Fruit fly (Drosophila melanogaster) whole organism, embryonic: ENCODE measurements around the gene Fas2.

Experiments used
- CG11093 ChIP-seq: fragments of 200-800 bp; sonication (Bioruptor generic); IDR thresholded peaks from 3 replicates; pipeline ENCODE4 v1.3.6; 2022; ENCODE audit warnings: missing biosample characterization, missing genetic modification characterization
- CG12659 ChIP-seq: fragments of 200-800 bp; sonication (Bioruptor generic); optimal IDR thresholded peaks from 3 replicates; lab custom pipeline; 2017; ENCODE audit warnings: mild to moderate bottlenecking, missing biosample characterization, missing genetic modification reagents, missing genetic modification characterization
- CG12744 ChIP-seq: fragments of 200-800 bp; sonication (Bioruptor generic); optimal IDR thresholded peaks from 2 replicates; lab custom pipeline; 2016; ENCODE audit warnings: missing biosample characterization, missing genetic modification characterization
- CG13424 ChIP-seq: fragments of 200-800 bp; sonication (Bioruptor generic); optimal IDR thresholded peaks from 2 replicates; lab custom pipeline; 2019; ENCODE audit warnings: missing biosample characterization, mild to moderate bottlenecking, missing genetic modification characterization, moderate library complexity
- CG18011 ChIP-seq: fragments of 200-800 bp; sonication (Bioruptor generic); optimal IDR thresholded peaks from 2 replicates; lab custom pipeline; 2017; ENCODE audit warnings: missing biosample characterization, missing genetic modification characterization, mild to moderate bottlenecking, moderate library complexity, missing genotype
- CG1832 ChIP-seq: fragments of 200-800 bp; sonication (Bioruptor generic); optimal IDR thresholded peaks from 2 replicates; lab custom pipeline; 2017; ENCODE audit warnings: missing biosample characterization, mild to moderate bottlenecking, missing genetic modification characterization, inconsistent platforms
- CG2678 ChIP-seq: fragments of 200-800 bp; sonication (Bioruptor generic); optimal IDR thresholded peaks from 3 replicates; lab custom pipeline; 2019; ENCODE audit warnings: missing biosample characterization, mild to moderate bottlenecking, missing genetic modification characterization, moderate library complexity
- CG2889 ChIP-seq: fragments of 200-800 bp; sonication (Bioruptor generic); IDR thresholded peaks from 3 replicates; pipeline ENCODE4 v1.3.6; 2022; ENCODE audit warnings: missing biosample characterization, missing genetic modification characterization
- CG30403 ChIP-seq: fragments of 200-800 bp; sonication (Bioruptor generic); optimal IDR thresholded peaks from 3 replicates; lab custom pipeline; 2016; ENCODE audit warnings: missing biosample characterization, missing genetic modification characterization
- CG3065 ChIP-seq: fragments of 200-800 bp; sonication (Bioruptor generic); optimal IDR thresholded peaks from 2 replicates; lab custom pipeline; 2016; ENCODE audit warnings: missing biosample characterization, missing genetic modification characterization
- CG32772 ChIP-seq: fragments of 200-800 bp; sonication (Bioruptor generic); IDR thresholded peaks from 2 replicates; pipeline ENCODE4 v1.3.6; 2022; ENCODE audit warnings: missing biosample characterization, missing genetic modification characterization
- CG33213 ChIP-seq: fragments of 200-800 bp; sonication (Bioruptor generic); optimal IDR thresholded peaks from 3 replicates; lab custom pipeline; 2016; ENCODE audit warnings: missing biosample characterization, missing genetic modification characterization
- CG4282 ChIP-seq: fragments of 200-800 bp; sonication (Bioruptor generic); optimal IDR thresholded peaks from 2 replicates; lab custom pipeline; 2016; ENCODE audit warnings: missing biosample characterization, missing genetic modification characterization
- CG4707 ChIP-seq: fragments of 200-800 bp; sonication (Bioruptor generic); optimal IDR thresholded peaks from 2 replicates; lab custom pipeline; 2018; ENCODE audit warnings: missing biosample characterization, mild to moderate bottlenecking, missing genetic modification characterization, moderate library complexity
- CG5180 ChIP-seq: fragments of 200-800 bp; sonication (Bioruptor generic); optimal IDR thresholded peaks from 3 replicates; lab custom pipeline; 2017; ENCODE audit warnings: missing biosample characterization, missing genetic modification characterization, mild to moderate bottlenecking, moderate library complexity, missing genetic modification reagents
- CG6854 ChIP-seq: fragments of 200-800 bp; sonication (Bioruptor generic); optimal IDR thresholded peaks from 3 replicates; lab custom pipeline; 2017; ENCODE audit warnings: missing biosample characterization, mild to moderate bottlenecking, missing genetic modification characterization
- CG7987 ChIP-seq: fragments of 200-800 bp; sonication (Bioruptor generic); optimal IDR thresholded peaks from 2 replicates; lab custom pipeline; 2018; ENCODE audit warnings: missing biosample characterization, mild to moderate bottlenecking, missing genetic modification characterization, moderate library complexity
- CG9932 ChIP-seq: fragments of 200-800 bp; sonication (Bioruptor generic); IDR thresholded peaks from 2 replicates; pipeline ENCODE4 v1.3.6; 2022; ENCODE audit warnings: missing biosample characterization, missing genetic modification characterization
- CkIIα-i1 ChIP-seq: fragments of 200-800 bp; sonication (Bioruptor generic); IDR thresholded peaks from 2 replicates; pipeline ENCODE4 v1.3.6; 2022; ENCODE audit warnings: missing biosample characterization, missing genetic modification characterization
- D19B ChIP-seq: fragments of 200-800 bp; sonication (Bioruptor generic); optimal IDR thresholded peaks from 2 replicates; lab custom pipeline; 2017; ENCODE audit warnings: missing biosample characterization, mild to moderate bottlenecking, missing genetic modification characterization
- Dbx ChIP-seq: fragments of 200-800 bp; sonication (Bioruptor generic); IDR thresholded peaks from 3 replicates; pipeline ENCODE4 v1.3.6; 2022; ENCODE audit warnings: missing biosample characterization, missing genetic modification characterization
- E2f2 ChIP-seq: fragments of 200-800 bp; sonication (Bioruptor generic); IDR thresholded peaks from 2 replicates; pipeline ENCODE4 v1.3.6; 2022; ENCODE audit warnings: missing biosample characterization, missing genetic modification characterization
- Ets65A ChIP-seq: fragments of 200-800 bp; sonication (Bioruptor generic); peaks from one replicate; lab custom pipeline; 2016; ENCODE audit warnings: missing biosample characterization, missing genetic modification characterization
- Sry-β ChIP-seq: fragments of 200-800 bp; sonication (Bioruptor generic); optimal IDR thresholded peaks from 2 replicates; lab custom pipeline; 2018; ENCODE audit warnings: missing biosample characterization, mild to moderate bottlenecking, missing genetic modification characterization, moderate library complexity
- bab2 ChIP-seq: fragments of 200-800 bp; sonication (Bioruptor generic); optimal IDR thresholded peaks from 2 replicates; lab custom pipeline; 2016; ENCODE audit warnings: missing biosample characterization, missing genetic modification characterization
- bigmax ChIP-seq: fragments of 200-800 bp; sonication (Bioruptor generic); optimal IDR thresholded peaks from 2 replicates; lab custom pipeline; 2018; ENCODE audit warnings: missing biosample characterization, mild to moderate bottlenecking, missing genetic modification characterization
- bsh ChIP-seq, 2 experiments: fragments of 200-800 bp; sonication (Bioruptor generic); optimal IDR thresholded peaks; 2 replicates each; lab custom pipeline; 2017 to 2018; ENCODE audit warnings: mild to moderate bottlenecking in 2 of 2, missing biosample characterization in 2 of 2, missing genetic modification characterization in 2 of 2, moderate library complexity in 1 of 2
- caup ChIP-seq: fragments of 200-800 bp; sonication (Bioruptor generic); optimal IDR thresholded peaks from 3 replicates; lab custom pipeline; 2017; ENCODE audit warnings: missing biosample characterization, mild to moderate bottlenecking, missing genetic modification characterization, moderate library complexity; ENCODE audit not compliant: severe bottlenecking
- dan ChIP-seq: fragments of 200-800 bp; sonication (Bioruptor generic); IDR thresholded peaks from 2 replicates; pipeline ENCODE4 v1.3.6; 2022; ENCODE audit warnings: missing biosample characterization, missing genetic modification characterization
- eyg ChIP-seq: fragments of 200-800 bp; sonication (Bioruptor generic); optimal IDR thresholded peaks from 3 replicates; lab custom pipeline; 2016; ENCODE audit warnings: missing biosample characterization, missing genetic modification characterization
- fd3F ChIP-seq: fragments of 200-800 bp; sonication (Bioruptor generic); optimal IDR thresholded peaks from 2 replicates; lab custom pipeline; 2018; ENCODE audit warnings: missing biosample characterization, mild to moderate bottlenecking, missing genetic modification characterization, moderate library complexity
- grau ChIP-seq: fragments of 200-800 bp; optimal IDR thresholded peaks from 3 replicates; lab custom pipeline; 2019; ENCODE audit warnings: missing biosample characterization, mild to moderate bottlenecking, missing genetic modification characterization, moderate library complexity
- h ChIP-seq: fragments of >200 bp; optimal IDR thresholded peaks from 2 replicates; lab custom pipeline; 2017
- insv ChIP-seq, 2 experiments: fragments of 200-800 bp; sonication (Bioruptor generic); optimal IDR thresholded peaks; 3 replicates each; lab custom pipeline; 2016 to 2018; ENCODE audit warnings: missing biosample characterization in 2 of 2, missing genetic modification characterization in 2 of 2
- kay ChIP-seq: fragments of 200-800 bp; sonication (Bioruptor generic); optimal IDR thresholded peaks from 2 replicates; lab custom pipeline; 2016; ENCODE audit warnings: missing biosample characterization, missing genetic modification characterization
- kni ChIP-seq: fragments of 200-800 bp; sonication (Bioruptor generic); optimal IDR thresholded peaks from 3 replicates; lab custom pipeline; 2017; ENCODE audit warnings: mild to moderate bottlenecking, missing biosample characterization, missing genetic modification reagents, missing genetic modification characterization
- nom ChIP-seq: fragments of 200-800 bp; sonication (Bioruptor generic); optimal IDR thresholded peaks from 2 replicates; lab custom pipeline; 2017; ENCODE audit warnings: missing biosample characterization, missing genetic modification characterization, mild to moderate bottlenecking, moderate library complexity, missing genetic modification reagents
- pfk ChIP-seq: fragments of 200-800 bp; sonication (Bioruptor generic); optimal IDR thresholded peaks from 2 replicates; lab custom pipeline; 2018; ENCODE audit warnings: missing biosample characterization, mild to moderate bottlenecking, missing genetic modification characterization, moderate library complexity
- prd ChIP-seq, 3 experiments: fragments of >200 bp in 2 of 3; fragments of 200-800 bp in 1 of 3; sonication (Bioruptor generic) in 1 of 3; optimal IDR thresholded peaks in 2 of 3; IDR thresholded peaks in 1 of 3; 2 replicates in 2 of 3; 3 replicates in 1 of 3; pipeline versions ENCODE4 v1.3.6 to Lab custom; 2017 to 2022; ENCODE audit warnings: missing biosample characterization in 1 of 3, missing genetic modification characterization in 1 of 3
- pros ChIP-seq: fragments of 200-800 bp; sonication (Bioruptor generic); optimal IDR thresholded peaks from 3 replicates; lab custom pipeline; 2019; ENCODE audit warnings: missing biosample characterization, mild to moderate bottlenecking, missing genetic modification characterization, moderate library complexity
- sc ChIP-seq, 3 experiments: fragments of >200 bp in 2 of 3; fragments of 200-800 bp in 1 of 3; sonication (Bioruptor generic) in 1 of 3; optimal IDR thresholded peaks; 2 replicates in 2 of 3; 3 replicates in 1 of 3; lab custom pipeline; 2017; ENCODE audit warnings: mild to moderate bottlenecking in 1 of 3, missing biosample characterization in 1 of 3, missing genetic modification characterization in 1 of 3, missing genetic modification reagents in 1 of 3
- sqz ChIP-seq: fragments of 200-800 bp; sonication (Bioruptor generic); optimal IDR thresholded peaks from 3 replicates; lab custom pipeline; 2018; ENCODE audit warnings: missing biosample characterization, mild to moderate bottlenecking, missing genetic modification characterization
- tap ChIP-seq: fragments of 200-800 bp; optimal IDR thresholded peaks from 3 replicates; lab custom pipeline; 2019; ENCODE audit warnings: missing biosample characterization, mild to moderate bottlenecking, missing genetic modification characterization, moderate library complexity
- tio ChIP-seq: fragments of 200-800 bp; sonication (Bioruptor generic); optimal IDR thresholded peaks from 2 replicates; lab custom pipeline; 2017; ENCODE audit warnings: missing biosample characterization, missing genetic modification characterization, inconsistent platforms
- vvl ChIP-seq: fragments of 200-800 bp; sonication (Bioruptor generic); IDR thresholded peaks from 2 replicates; pipeline ENCODE4 v1.3.6; 2022; ENCODE audit warnings: missing biosample characterization, missing genetic modification characterization

Fas2 gene

DNA sequence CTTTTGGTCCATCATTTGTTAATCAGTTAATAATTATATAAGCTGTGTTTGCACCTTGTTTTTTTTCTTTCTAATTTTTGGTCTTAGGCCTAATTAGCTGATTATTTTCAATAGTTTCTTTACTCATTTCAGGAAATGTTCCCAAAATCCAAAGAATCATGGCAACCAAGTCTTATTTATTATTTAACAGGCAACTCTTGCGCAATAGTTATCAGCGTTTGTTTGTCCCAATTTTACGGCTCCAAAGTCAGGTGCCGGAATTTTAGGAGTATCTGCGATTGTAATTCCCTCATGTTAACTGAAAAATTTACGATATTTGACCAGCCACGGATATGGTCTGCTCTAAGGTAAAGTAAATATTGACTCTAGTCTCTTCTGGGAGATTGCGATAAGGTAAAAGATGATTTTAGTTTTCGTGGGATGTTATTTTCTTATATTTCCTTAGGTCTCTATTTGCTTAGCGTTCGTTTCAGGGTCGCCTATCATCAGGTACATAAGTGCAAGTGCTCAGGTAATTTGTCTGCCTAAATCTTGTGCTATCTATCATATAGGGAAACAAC lies 3.6 kb downstream of the Fas2 start (continued):
- TF ChIP-seq CG6854 (GFP tag; lab: Kevin White, UChicago) (peak; percentile 48), CG4707 (GFP tag; lab: Kevin White, UChicago) (peak; percentile 42), CG2889 (GFP tag; lab: Robert Waterston, UW) (no peak), CG5180 (GFP tag; lab: Kevin White, UChicago) (peak; percentile 52), CG12659 (GFP tag; lab: Kevin White, UChicago) (peak; percentile 37), pfk (GFP tag; lab: Kevin White, UChicago) (peak; percentile 54), E2f2 (no peak), eyg (GFP tag; lab: Kevin White, UChicago) (no peak), dan (no peak), kni (GFP tag; lab: Kevin White, UChicago) (peak; percentile 44), tap (peak; percentile 2), CG13424 (tag; lab: Kevin White, UChicago) (peak; percentile 32), h (lab: Kevin White, UChicago) (no peak), CG18011 (no peak), CG7987 (GFP tag; lab: Kevin White, UChicago) (peak; percentile 78), sc (optimal IDR thresholded peaks at IDR 0.05; lab: Kevin White, UChicago) (no peak), sc (GFP tag; optimal IDR thresholded peaks at IDR 0.05; lab: Kevin White, UChicago) (peak; percentile 35), caup (GFP tag; lab: Kevin White, UChicago) (peak; percentile 63), CG12744 (GFP tag; lab: Kevin White, UChicago) (peak; percentile 6), fd3F (GFP tag; lab: Kevin White, UChicago) (no peak), D19B (GFP tag; lab: Kevin White, UChicago) (no peak)

DNA sequence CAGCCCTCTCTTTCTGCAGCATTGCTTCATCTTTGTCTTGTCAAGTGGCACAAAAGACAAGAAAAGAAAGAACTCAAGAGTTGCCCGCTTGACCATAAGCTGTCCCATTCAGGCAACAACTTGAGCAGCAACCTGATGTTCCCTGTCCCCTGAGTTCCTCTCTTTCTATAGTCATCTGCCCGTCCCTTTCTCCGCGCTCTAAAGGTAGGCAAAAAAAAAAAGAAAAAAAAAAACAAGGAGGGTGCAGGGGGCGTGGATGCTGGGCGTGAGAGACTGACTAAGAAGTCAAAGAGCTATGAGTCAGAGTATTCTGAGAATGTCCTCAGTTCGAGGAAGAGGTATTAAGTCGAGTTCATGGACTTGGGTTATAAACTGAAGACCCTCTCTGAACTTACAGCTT lies 5.3 kb downstream of the Fas2 start:
- TF ChIP-seq nom (peak; percentile 70), Ets65A (peak; percentile 12), sqz (GFP tag; lab: Kevin White, UChicago) (peak; percentile 15), pros (peak; percentile 4), bsh (GFP tag; optimal IDR thresholded peaks at IDR 0.05; lab: Kevin White, UChicago) (peak in 1 of 2 experiments; percentile 3), tio (GFP tag; lab: Kevin White, UChicago) (no peak), CG2678 (tag; lab: Kevin White, UChicago) (no peak), CG32772 (GFP tag; lab: Robert Waterston, UW) (peak; percentile 33; the same call in 1 of the 2 replicates), Dbx (GFP tag; lab: Robert Waterston, UW) (no peak), CG1832 (GFP tag; lab: Kevin White, UChicago) (peak; percentile 24), kay (GFP tag; lab: Kevin White, UChicago) (no peak)

DNA sequence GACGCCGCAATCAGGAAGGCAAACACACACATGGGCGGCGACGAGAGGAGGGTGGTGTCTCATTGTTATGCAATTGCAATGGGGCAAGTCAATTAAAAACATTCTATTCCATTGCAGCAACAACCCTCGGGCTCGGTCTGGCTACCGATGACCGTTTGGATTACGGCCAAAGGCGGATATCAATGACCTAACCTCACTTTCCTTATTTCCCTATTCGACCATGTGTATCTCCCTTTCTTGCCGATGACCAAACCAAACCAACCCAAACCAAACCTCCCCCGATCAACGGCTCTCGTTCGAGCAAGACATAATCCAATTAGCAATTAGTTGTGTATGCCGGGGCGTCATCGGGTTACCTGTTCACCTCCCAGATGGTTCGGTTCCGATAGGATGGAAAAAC lies 7.1 kb downstream of the Fas2 start:
- TF ChIP-seq CkIIα-i1 (no peak), kni (GFP tag; lab: Kevin White, UChicago) (peak; percentile 78), CG3065 (GFP tag; lab: Kevin White, UChicago) (no peak), vvl (GFP tag; lab: Robert Waterston, UW) (no peak), insv (GFP tag; optimal IDR thresholded peaks at IDR 0.05; lab: Kevin White, UChicago) (peak in 1 of 2 experiments; percentile 89), prd (optimal IDR thresholded peaks at IDR 0.05; lab: Kevin White, UChicago) (no peak), prd (GFP tag; IDR thresholded peaks at IDR 0.05; lab: Robert Waterston, UW) (no peak), Sry-β (GFP tag; lab: Kevin White, UChicago) (no peak), CG33213 (GFP tag; lab: Kevin White, UChicago) (no peak), pros (peak; percentile 23), bigmax (GFP tag; lab: Kevin White, UChicago) (peak; percentile 78), CG9932 (GFP tag; lab: Robert Waterston, UW) (no peak), CG11093 (GFP tag; lab: Robert Waterston, UW) (no peak), CG4282 (GFP tag; lab: Kevin White, UChicago) (no peak), CG30403 (no peak), bab2 (GFP tag; lab: Kevin White, UChicago) (no peak), grau (tag; lab: Kevin White, UChicago) (no peak)
